Worm (Caenorhabditis elegans) whole organism, mixed stage, embryonic: Measurements from ENCODE around the gene gyg-2.

Experiments used
- blmp-1 ChIP-seq: fragments of 150-350 bp; optimal IDR thresholded peaks from 2 replicates; lab custom pipeline; 2014; ENCODE audit warnings: missing biosample characterization, missing genetic modification characterization
- ceh-39 ChIP-seq: fragments of 150-350 bp; optimal IDR thresholded peaks from 2 replicates; lab custom pipeline; 2014; ENCODE audit warnings: missing biosample characterization, missing genetic modification characterization
- ceh-43 ChIP-seq: fragments of 200-800 bp; sonication (Bioruptor generic); optimal IDR thresholded peaks from 2 replicates; lab custom pipeline; 2018; ENCODE audit warnings: mild to moderate bottlenecking, missing genetic modification characterization, moderate library complexity, missing compliant biosample characterization
- ces-1 ChIP-seq: fragments of 150-350 bp; optimal IDR thresholded peaks from 2 replicates; lab custom pipeline; 2014; ENCODE audit warnings: missing biosample characterization, missing genetic modification reagents, missing genetic modification characterization
- elt-1 ChIP-seq: sonication (generic microtip); optimal IDR thresholded peaks from 2 replicates; lab custom pipeline; 2017; ENCODE audit warnings: missing genetic modification characterization, mild to moderate bottlenecking, missing compliant biosample characterization, antibody characterized with exemption, moderate library complexity, borderline replicate concordance; ENCODE audit not compliant: insufficient read depth
- lin-13 ChIP-seq: fragments of 150-350 bp; optimal IDR thresholded peaks from 2 replicates; lab custom pipeline; 2014; ENCODE audit warnings: missing biosample characterization, missing genetic modification characterization
- mep-1 ChIP-seq: fragments of 150-350 bp; optimal IDR thresholded peaks from 2 replicates; lab custom pipeline; 2017; ENCODE audit warnings: missing biosample characterization, missing genetic modification reagents, missing genetic modification characterization, inconsistent platforms
- nhr-237 ChIP-seq: fragments of 150-350 bp; optimal IDR thresholded peaks from 2 replicates; lab custom pipeline; 2014; ENCODE audit warnings: missing biosample characterization, missing genetic modification characterization
- nhr-28 ChIP-seq: fragments of 150-350 bp; optimal IDR thresholded peaks from 2 replicates; lab custom pipeline; 2014; ENCODE audit warnings: missing biosample characterization, missing genetic modification characterization
- snpc-4 ChIP-seq: fragments of 150-350 bp; optimal IDR thresholded peaks from 2 replicates; lab custom pipeline; 2014; ENCODE audit warnings: missing biosample characterization, missing genetic modification characterization
- ztf-11 ChIP-seq: fragments of 150-350 bp; optimal IDR thresholded peaks from 2 replicates; lab custom pipeline; 2014; ENCODE audit warnings: missing biosample characterization, missing genetic modification characterization

DNA sequence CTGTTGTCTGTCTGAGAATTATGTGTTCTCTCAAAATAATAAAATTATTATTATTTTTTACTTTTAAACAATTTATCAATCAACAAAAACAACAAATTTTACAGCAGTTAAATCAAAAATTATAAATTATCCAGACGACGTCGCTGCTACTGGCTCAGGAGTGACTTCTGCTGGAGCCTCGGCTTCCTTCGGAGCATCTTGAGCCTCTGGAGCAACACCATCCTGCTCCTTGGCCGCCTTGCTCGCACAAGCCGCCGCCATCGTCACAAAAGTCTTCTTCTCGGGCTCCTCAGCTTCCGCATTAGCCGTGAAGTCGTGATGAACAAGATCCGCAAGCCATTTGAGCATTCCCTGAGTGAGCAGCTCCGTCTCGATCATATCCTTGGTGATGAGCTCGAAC is 46.7 kb upstream of the gyg-2 start:
- TF ChIP-seq mep-1 (tag; lab: Kevin White, UChicago): no peak
- no peak for TF ChIP-seq nhr-28
- no peak for TF ChIP-seq blmp-1 (tag; lab: Kevin White, UChicago)
- TF ChIP-seq ceh-39 (tag; lab: Kevin White, UChicago): no peak
- no peak for TF ChIP-seq snpc-4
- no peak for TF ChIP-seq lin-13 (tag; lab: Kevin White, UChicago)
- no peak for TF ChIP-seq ztf-11 (tag; lab: Kevin White, UChicago)
- TF ChIP-seq ceh-43: no peak
- TF ChIP-seq ces-1 (GFP tag; lab: Kevin White, UChicago): no peak
- no peak for TF ChIP-seq elt-1 (tag; lab: Kevin White, UChicago)
- TF ChIP-seq nhr-237: no peak
